Worm (Caenorhabditis elegans): ENCODE data around the gene rpl-15.

The rpl-15 gene

ce11 chrIV:670455-670854 lies 16.1 kb upstream of the rpl-15 start, which contains the start of gene K11H12.11:
Gene K11H12.11 (minus strand): TSS chrIV:670555.
- peak; percentile 6 for TF ChIP-seq nhr-85 (tag)
- TF ChIP-seq unc-30 (tag; optimal IDR thresholded peaks at IDR 0.05), result no peak
- no peak for TF ChIP-seq efl-1 (optimal IDR thresholded peaks at IDR 0.05)
- TF ChIP-seq efl-1 (GFP tag; optimal IDR thresholded peaks at IDR 0.05 in 1 of 2), result peak in 1 of 2 experiments; percentile 35

ce11 chrIV:666991-667390 lies 12.6 kb upstream of the rpl-15 start, which contains the start of gene K11H12.6:
Gene K11H12.6 (plus strand): TSS chrIV:667291.
- TF ChIP-seq nhr-12 (tag; optimal IDR thresholded peaks at IDR 0.05) (no peak), hlh-4 (tag; optimal IDR thresholded peaks at IDR 0.05) (no peak), ceh-8 (GFP tag; optimal IDR thresholded peaks at IDR 0.05) (no peak), isw-1 (GFP tag; IDR thresholded peaks at IDR 0.05) (no peak), nhr-19 (GFP tag; conservative IDR thresholded peaks at IDR 0.05) (no peak), ets-5 (GFP tag; IDR thresholded peaks at IDR 0.05) (no peak), xbp-1 (tag; optimal IDR thresholded peaks at IDR 0.05) (no peak), ceh-90 (tag; optimal IDR thresholded peaks at IDR 0.05) (no peak), hlh-17 (GFP tag; optimal IDR thresholded peaks at IDR 0.05; ENCODE audit: borderline replicate concordance) (no peak), grh-1 (GFP tag; IDR thresholded peaks at IDR 0.05) (no peak), nhr-71 (tag; optimal IDR thresholded peaks at IDR 0.05) (no peak), fkh-8 (tag; optimal IDR thresholded peaks at IDR 0.05) (no peak), nhr-76 (tag; optimal IDR thresholded peaks at IDR 0.05) (no peak), aly-2 (tag; optimal IDR thresholded peaks at IDR 0.05) (no peak), nhr-77 (tag; optimal IDR thresholded peaks at IDR 0.05) (no peak), zip-4 (GFP tag; optimal IDR thresholded peaks at IDR 0.05) (no peak), unc-98 (GFP tag; IDR thresholded peaks at IDR 0.05) (no peak), C04F5.9 (tag; optimal IDR thresholded peaks at IDR 0.05) (no peak), sup-37 (GFP tag; optimal IDR thresholded peaks at IDR 0.05) (no peak), elt-2 (tag; optimal IDR thresholded peaks at IDR 0.05) (no peak)

DNA sequence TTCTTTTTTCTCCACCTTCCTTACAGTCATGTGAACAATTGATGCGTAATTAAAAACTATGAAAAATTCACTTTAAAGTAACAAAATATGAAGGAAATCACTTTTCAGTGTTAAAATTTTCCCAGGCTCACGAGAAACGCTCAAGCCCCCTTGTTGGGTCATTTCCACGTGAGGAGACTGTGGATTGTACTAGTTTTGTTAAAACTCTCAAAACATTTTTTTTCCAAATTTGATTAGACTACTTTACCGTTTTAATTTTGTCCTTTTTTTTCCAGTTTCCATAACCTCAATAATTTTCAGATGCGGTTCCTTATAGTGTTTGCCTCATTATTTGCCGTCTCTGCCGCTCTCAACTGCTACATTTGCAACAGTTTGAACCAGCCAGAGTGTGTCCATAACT lies 10.8 kb upstream of the rpl-15 start, which contains the start of gene K11H12.7:
K11H12.7 (plus strand) TSS at position 301 of the 400 bp plus-strand sequence.
- TF ChIP-seq nhr-19 (GFP tag; conservative IDR thresholded peaks at IDR 0.05) (no peak), tlp-1 (tag; optimal IDR thresholded peaks at IDR 0.05) (no peak), Y116A8C.19 (tag; optimal IDR thresholded peaks at IDR 0.05; ENCODE audit: borderline replicate concordance) (no peak), ceh-82 (tag; optimal IDR thresholded peaks at IDR 0.05) (no peak)

DNA sequence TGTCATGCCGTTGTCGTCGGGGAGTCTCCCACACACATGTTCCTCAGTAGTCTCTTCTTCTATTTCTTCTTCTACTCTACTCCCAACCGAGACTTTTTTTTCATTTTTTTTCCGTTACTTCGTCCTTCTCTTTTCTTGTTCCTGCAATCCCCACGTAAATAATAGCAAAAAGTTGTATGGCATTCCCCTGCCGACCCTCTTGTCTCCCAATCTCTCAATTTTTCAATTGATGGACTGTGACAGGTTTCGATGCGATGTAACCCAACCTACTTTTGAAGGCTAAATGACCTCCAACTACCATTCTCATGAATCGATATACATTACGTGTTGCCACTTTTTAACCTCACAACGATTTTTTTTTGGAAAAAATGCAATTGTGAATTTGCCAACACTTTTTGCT lies 9.7 kb upstream of the rpl-15 start:
- TF ChIP-seq dsc-1 (tag; optimal IDR thresholded peaks at IDR 0.05) (peak; percentile 42), fkh-8 (tag; optimal IDR thresholded peaks at IDR 0.05) (no peak), mep-1 (tag; optimal IDR thresholded peaks at IDR 0.05) (peak; percentile 60), efl-1 (optimal IDR thresholded peaks at IDR 0.05) (no peak), efl-1 (GFP tag; optimal IDR thresholded peaks at IDR 0.05 in 1 of 2) (peak in 1 of 2 experiments; percentile 45), nhr-85 (tag) (peak; percentile 85), snu-23 (GFP tag; optimal IDR thresholded peaks at IDR 0.05) (peak; percentile 37), lsy-2 (tag; optimal IDR thresholded peaks at IDR 0.05) (peak in 1 of 2 experiments; percentile 54), F16B12.6 (tag; optimal IDR thresholded peaks at IDR 0.05) (no peak), ets-5 (GFP tag; IDR thresholded peaks at IDR 0.05) (no peak), lin-35 (GFP tag; optimal IDR thresholded peaks at IDR 0.05) (peak in 1 of 2 experiments; percentile 0), ama-1 (optimal IDR thresholded peaks at IDR 0.05) (no peak), pag-3 (tag; optimal IDR thresholded peaks at IDR 0.05; ENCODE audit: borderline replicate concordance, insufficient read depth) (peak; percentile 94), lin-14 (GFP tag; optimal IDR thresholded peaks at IDR 0.05) (peak; percentile 82), blmp-1 (tag; optimal IDR thresholded peaks at IDR 0.05) (peak; percentile 63), elt-3 (tag; optimal IDR thresholded peaks at IDR 0.05) (peak in 1 of 6 experiments; percentile 47), nhr-76 (tag; optimal IDR thresholded peaks at IDR 0.05) (no peak)

All from whole organism, L1 larva.